Fruit fly (Drosophila melanogaster): ENCODE results near the gene Vha16-2.

- no peak for TF ChIP-seq usp (GFP tag; optimal IDR thresholded peaks at IDR 0.05)
- TF ChIP-seq CG8478 (optimal IDR thresholded peaks at IDR 0.05), result no peak
Measured at dm6 chr3L:11448349-11448748, 26.4 kb upstream of the Vha16-2 start.
